Fruit fly (Drosophila melanogaster): Measurements from ENCODE around the gene Ccp84Ab.

The Ccp84Ab gene

DNA sequence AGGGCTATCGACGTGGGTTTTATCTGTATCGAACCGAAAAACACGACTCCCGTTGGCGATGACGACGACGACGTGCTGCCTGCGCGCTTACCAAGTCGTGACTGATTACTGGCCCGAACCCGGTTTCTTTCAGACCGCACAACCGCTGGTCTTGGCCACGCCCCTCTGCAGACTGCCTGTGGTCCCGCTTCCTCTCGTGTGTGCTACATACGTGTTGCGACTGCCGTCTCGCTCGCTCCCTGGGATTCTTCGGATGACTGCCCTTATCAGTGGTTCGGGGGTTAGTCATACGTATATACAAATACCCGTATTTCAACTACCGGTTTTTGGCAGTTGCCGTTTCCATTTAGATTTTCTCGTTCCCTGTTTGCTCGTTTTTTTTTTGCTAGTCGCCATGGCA, 24.2 kb downstream of the Ccp84Ab start, which contains the start of gene lab:
Gene lab (minus strand): TSS at position 111 of the 400 bp plus-strand sequence.
- peak; percentile 89 for TF ChIP-seq CG8478 (optimal IDR thresholded peaks at IDR 0.05)
- TF ChIP-seq CG12942 (GFP tag; optimal IDR thresholded peaks at IDR 0.05), result no peak
- no peak for TF ChIP-seq CG10959 (GFP tag; IDR thresholded peaks at IDR 0.05)
- TF ChIP-seq grn (GFP tag; optimal IDR thresholded peaks at IDR 0.05), result peak; percentile 28
- no peak for TF ChIP-seq cad (GFP tag; optimal IDR thresholded peaks at IDR 0.05)
- peak; percentile 97 for TF ChIP-seq CG1832 (GFP tag; optimal IDR thresholded peaks at IDR 0.05)
- no peak for TF ChIP-seq CG12071 (GFP tag; optimal IDR thresholded peaks at IDR 0.05)
- no peak for TF ChIP-seq Hsf (GFP tag; optimal IDR thresholded peaks at IDR 0.05)
- TF ChIP-seq CG11456 (GFP tag; IDR thresholded peaks at IDR 0.05), result no peak
- no peak for TF ChIP-seq CG12769 (tag; optimal IDR thresholded peaks at IDR 0.05)
- TF ChIP-seq Lpt (GFP tag; optimal IDR thresholded peaks at IDR 0.05), result no peak
- no peak for TF ChIP-seq fru (optimal IDR thresholded peaks at IDR 0.05)
- TF ChIP-seq pita (GFP tag; optimal IDR thresholded peaks at IDR 0.05), result no peak
- no peak for TF ChIP-seq her (GFP tag; optimal IDR thresholded peaks at IDR 0.05)
- peak; percentile 73; the same call in 1 of the 2 replicates for TF ChIP-seq seq (GFP tag; IDR thresholded peaks at IDR 0.05)
- TF ChIP-seq Taf1 (GFP tag; IDR thresholded peaks at IDR 0.05), result no peak
- TF ChIP-seq shn (GFP tag; optimal IDR thresholded peaks at IDR 0.05), result no peak
- TF ChIP-seq Sry-β (GFP tag; optimal IDR thresholded peaks at IDR 0.05), result no peak
- TF ChIP-seq CG13287 (GFP tag; IDR thresholded peaks at IDR 0.05; ENCODE audit: partially characterized antibody), result peak; percentile 41; the same call in 1 of the 2 replicates
- TF ChIP-seq lab (GFP tag; optimal IDR thresholded peaks at IDR 0.05), result peak; percentile 85
- TF ChIP-seq CG17568 (GFP tag; optimal IDR thresholded peaks at IDR 0.05), result no peak
- TF ChIP-seq CG18599 (GFP tag; optimal IDR thresholded peaks at IDR 0.05), result no peak
- TF ChIP-seq CG2116 (GFP tag; optimal IDR thresholded peaks at IDR 0.05), result no peak
- no peak for TF ChIP-seq Doc2 (GFP tag; IDR thresholded peaks at IDR 0.05)
- no peak for TF ChIP-seq Hmx (GFP tag; optimal IDR thresholded peaks at IDR 0.05)
- TF ChIP-seq CG18619 (GFP tag; optimal IDR thresholded peaks at IDR 0.05), result no peak
- peak; percentile 10 for TF ChIP-seq odd (GFP tag; optimal IDR thresholded peaks at IDR 0.05)
- TF ChIP-seq Sin3A (optimal IDR thresholded peaks at IDR 0.05), result no peak
- no peak for TF ChIP-seq lbe (GFP tag; optimal IDR thresholded peaks at IDR 0.05)
- TF ChIP-seq Eip74EF (GFP tag; optimal IDR thresholded peaks at IDR 0.05), result no peak
- TF ChIP-seq Hmr (GFP tag; optimal IDR thresholded peaks at IDR 0.05), result no peak
- no peak for TF ChIP-seq trem (tag; optimal IDR thresholded peaks at IDR 0.05)
- TF ChIP-seq pros (GFP tag; optimal IDR thresholded peaks at IDR 0.05), result peak; percentile 33
- no peak for TF ChIP-seq CG12299 (tag; optimal IDR thresholded peaks at IDR 0.05)
- TF ChIP-seq Bgb (GFP tag; IDR thresholded peaks at IDR 0.05; ENCODE audit: partially characterized antibody), result peak; percentile 20; the same call in 1 of the 2 replicates
- peak; percentile 78; the same call in 2 of the 3 replicates for TF ChIP-seq CG2199 (GFP tag; IDR thresholded peaks at IDR 0.05)
- TF ChIP-seq CG12236 (GFP tag; optimal IDR thresholded peaks at IDR 0.05), result no peak
- no peak for TF ChIP-seq Ravus (GFP tag; IDR thresholded peaks at IDR 0.05)
- TF ChIP-seq kni (GFP tag; optimal IDR thresholded peaks at IDR 0.05), result peak; percentile 23
- no peak for TF ChIP-seq YL-1 (GFP tag; optimal IDR thresholded peaks at IDR 0.05)
- no peak for TF ChIP-seq Dek (tag; optimal IDR thresholded peaks at IDR 0.05)
- TF ChIP-seq B-H2 (GFP tag; optimal IDR thresholded peaks at IDR 0.05), result no peak
- TF ChIP-seq CG10147 (GFP tag; optimal IDR thresholded peaks at IDR 0.05), result no peak
- no peak for TF ChIP-seq CG13775 (GFP tag; optimal IDR thresholded peaks at IDR 0.05)
- no peak for TF ChIP-seq grau (tag; optimal IDR thresholded peaks at IDR 0.05)
- peak; percentile 92 for TF ChIP-seq Jarid2 (GFP tag; optimal IDR thresholded peaks at IDR 0.05)
- TF ChIP-seq wek (GFP tag; optimal IDR thresholded peaks at IDR 0.05), result no peak
- TF ChIP-seq zen (tag; optimal IDR thresholded peaks at IDR 0.05), result peak; percentile 10
- TF ChIP-seq Adf1 (GFP tag; IDR thresholded peaks at IDR 0.05), result 0 out of 2 replicates have a peak, but pooled peaks have one; percentile 10
- TF ChIP-seq vvl (GFP tag; IDR thresholded peaks at IDR 0.05), result 0 out of 2 replicates have a peak, but pooled peaks have one; percentile 21
- TF ChIP-seq CG17328 (GFP tag; IDR thresholded peaks at IDR 0.05), result no peak
- TF ChIP-seq dpn (GFP tag; optimal IDR thresholded peaks at IDR 0.05), result no peak

All from whole organism, embryonic.